In genomic region chrII:4701482-4702119, ce11 we compare ENCODE assay signal across 5 worm cellular contexts.
TF ChIP-seq lines count a peak whose summit lies in the region.
"Not testable (repeated sequence)": the region's sequence is repeated elsewhere in the genome, so short reads cannot be mapped to it uniquely, and the experiment has no call there.

TSS of gene unc-85 (plus strand) at chrII:4702069.

TF ChIP-seq in whole organism, L1 larva, 84 proteins besides CTCF, POLR2A, EP300 and RAD21 (continues in another document):
- TF ChIP-seq grh-1 (GFP tag; IDR thresholded peaks at IDR 0.05; lab: Robert Waterston, UW) (peak; percentile 84), snu-23 (GFP tag; optimal IDR thresholded peaks at IDR 0.05; lab: Kevin White, UChicago) (peak; percentile 76), unc-130 (tag; optimal IDR thresholded peaks at IDR 0.05; lab: Kevin White, UChicago) (peak; percentile 50), nhr-77 (tag; optimal IDR thresholded peaks at IDR 0.05; lab: Kevin White, UChicago) (peak; percentile 22), nhr-237 (tag; optimal IDR thresholded peaks at IDR 0.05; lab: Kevin White, UChicago) (peak; percentile 3), lin-15B (tag; optimal IDR thresholded peaks at IDR 0.05; lab: Kevin White, UChicago) (peak; percentile 71), nhr-90 (tag; optimal IDR thresholded peaks at IDR 0.05; lab: Kevin White, UChicago; ENCODE audit: poor library complexity) (peak; percentile 77), dsc-1 (tag; optimal IDR thresholded peaks at IDR 0.05; lab: Kevin White, UChicago) (peak; percentile 47), unc-86 (tag; optimal IDR thresholded peaks at IDR 0.05; lab: Kevin White, UChicago) (peak; percentile 63), isw-1 (GFP tag; IDR thresholded peaks at IDR 0.05; lab: Robert Waterston, UW) (peak; percentile 88), ceh-8 (GFP tag; optimal IDR thresholded peaks at IDR 0.05; lab: Kevin White, UChicago) (peak; percentile 19), jun-1 (tag; optimal IDR thresholded peaks at IDR 0.05; lab: Kevin White, UChicago) (peak; percentile 52), fkh-8 (tag; optimal IDR thresholded peaks at IDR 0.05; lab: Kevin White, UChicago) (peak; percentile 54), nhr-19 (GFP tag; conservative IDR thresholded peaks at IDR 0.05; lab: Robert Waterston, UW) (peak; percentile 94), ceh-88 (GFP tag; IDR thresholded peaks at IDR 0.05; lab: Robert Waterston, UW) (peak; percentile 77), mdl-1 (tag; optimal IDR thresholded peaks at IDR 0.05; lab: Kevin White, UChicago) (peak in 1 of 2 experiments; percentile 8), mab-9 (GFP tag; IDR thresholded peaks at IDR 0.05; lab: Robert Waterston, UW) (peak; percentile 69), lin-35 (GFP tag; optimal IDR thresholded peaks at IDR 0.05; lab: Kevin White, UChicago) (peak; percentile 43 to 80)

TF ChIP-seq in whole organism, L3 larva, 47 proteins besides CTCF, POLR2A, EP300 and RAD21:
- TF ChIP-seq nhr-43 (tag; optimal IDR thresholded peaks at IDR 0.05; lab: Kevin White, UChicago; ENCODE audit: poor library complexity, severe bottlenecking), result peak; percentile 46
- TF ChIP-seq tbx-2 (tag; optimal IDR thresholded peaks at IDR 0.05; lab: Kevin White, UChicago), result peak; percentile 32
- peak; percentile 33 for TF ChIP-seq snpc-4 (tag; optimal IDR thresholded peaks at IDR 0.05; lab: Kevin White, UChicago)
- TF ChIP-seq hmg-11 (tag; optimal IDR thresholded peaks at IDR 0.05; lab: Kevin White, UChicago), result peak; percentile 48
- TF ChIP-seq elt-2 (tag; optimal IDR thresholded peaks at IDR 0.05; lab: Kevin White, UChicago), result peak; percentile 67
- TF ChIP-seq lsy-12 (tag; optimal IDR thresholded peaks at IDR 0.05; lab: Kevin White, UChicago), result peak; percentile 94
- TF ChIP-seq nhr-23 (tag; optimal IDR thresholded peaks at IDR 0.05; lab: Kevin White, UChicago), result peak; percentile 21
- TF ChIP-seq R02D3.7 (tag; optimal IDR thresholded peaks at IDR 0.05; lab: Kevin White, UChicago), result peak; percentile 62
- peak; percentile 51 for TF ChIP-seq pha-4 (tag; optimal IDR thresholded peaks at IDR 0.05; lab: Kevin White, UChicago)
- TF ChIP-seq nhr-25 (tag; optimal IDR thresholded peaks at IDR 0.05; lab: Kevin White, UChicago), result peak; percentile 45
- TF ChIP-seq lin-15B (tag; optimal IDR thresholded peaks at IDR 0.05; lab: Kevin White, UChicago), result peak; percentile 80
- peak; percentile 78 for TF ChIP-seq nfya-1 (tag; optimal IDR thresholded peaks at IDR 0.05; lab: Kevin White, UChicago; ENCODE audit: insufficient read depth)
- peak; percentile 63 for TF ChIP-seq ceh-28 (tag; optimal IDR thresholded peaks at IDR 0.05; lab: Kevin White, UChicago)
- TF ChIP-seq lin-39 (tag; optimal IDR thresholded peaks at IDR 0.05; lab: Kevin White, UChicago), result peak; percentile 24

TF ChIP-seq in whole organism, early embryonic, 17 proteins besides CTCF, POLR2A, EP300 and RAD21:
- peak; percentile 25 for TF ChIP-seq hnd-1 (tag; optimal IDR thresholded peaks at IDR 0.05; lab: Kevin White, UChicago)
- TF ChIP-seq sea-1 (GFP tag; conservative IDR thresholded peaks at IDR 0.05; lab: Robert Waterston, UW), result peak; percentile 65; the same call in 1 of the 2 replicates
- peak; percentile 18 for TF ChIP-seq B0310.2 (tag; optimal IDR thresholded peaks at IDR 0.05; lab: Kevin White, UChicago)
- peak; percentile 44 for TF ChIP-seq aly-1 (tag; optimal IDR thresholded peaks at IDR 0.05; lab: Kevin White, UChicago)
- TF ChIP-seq ets-7 (tag; optimal IDR thresholded peaks at IDR 0.05; lab: Kevin White, UChicago), result peak; percentile 58
- peak; percentile 81 for TF ChIP-seq F13C5.2 (tag; optimal IDR thresholded peaks at IDR 0.05; lab: Kevin White, UChicago)
- peak; percentile 78 for TF ChIP-seq hmg-4 (GFP tag; optimal IDR thresholded peaks at IDR 0.05; lab: Kevin White, UChicago)
- TF ChIP-seq tbx-11 (GFP tag; IDR thresholded peaks at IDR 0.05; lab: Robert Waterston, UW), result peak; percentile 68
- peak; percentile 63 for TF ChIP-seq flt-1 (GFP tag; IDR thresholded peaks at IDR 0.05; lab: Robert Waterston, UW)
- TF ChIP-seq scrt-1 (GFP tag; IDR thresholded peaks at IDR 0.05; lab: Robert Waterston, UW), result peak; percentile 71
- peak; percentile 79 for TF ChIP-seq pes-1 (GFP tag; IDR thresholded peaks at IDR 0.05; lab: Robert Waterston, UW)
- TF ChIP-seq tbx-37 (GFP tag; conservative IDR thresholded peaks at IDR 0.05; lab: Robert Waterston, UW), result peak; percentile 45; the same call in 1 of the 2 replicates

TF ChIP-seq in whole organism, midembryonic, 9 proteins besides CTCF, POLR2A, EP300 and RAD21:
- peak; percentile 84 for TF ChIP-seq ztf-29 (GFP tag; IDR thresholded peaks at IDR 0.05; lab: Robert Waterston, UW)
- TF ChIP-seq flt-1 (GFP tag; IDR thresholded peaks at IDR 0.05; lab: Robert Waterston, UW), result peak; percentile 90
- peak; percentile 57; the same call in 1 of the 2 replicates for TF ChIP-seq ref-1 (GFP tag; conservative IDR thresholded peaks at IDR 0.05; lab: Robert Waterston, UW)
- peak; percentile 90 for TF ChIP-seq ztf-23 (GFP tag; IDR thresholded peaks at IDR 0.05; lab: Robert Waterston, UW)
- TF ChIP-seq med-1 (GFP tag; optimal IDR thresholded peaks at IDR 0.05; lab: Kevin White, UChicago; ENCODE audit: insufficient read depth), result peak; percentile 29
- peak; percentile 70; the same call in 1 of the 2 replicates for TF ChIP-seq tab-1 (GFP tag; IDR thresholded peaks at IDR 0.05; lab: Robert Waterston, UW)
- peak; percentile 18; the same call in 1 of the 2 replicates for TF ChIP-seq T22C8.4 (GFP tag; IDR thresholded peaks at IDR 0.05; lab: Robert Waterston, UW)
- TF ChIP-seq cog-1 (tag; optimal IDR thresholded peaks at IDR 0.05; lab: Kevin White, UChicago), result peak; percentile 30
- peak; percentile 71 for TF ChIP-seq klf-2 (GFP tag; conservative IDR thresholded peaks at IDR 0.05; lab: Robert Waterston, UW)

TF ChIP-seq in whole organism, young adult, 124 proteins besides CTCF, POLR2A, EP300 and RAD21 (continues in another document):
- not testable (repeated sequence) for TF ChIP-seq snpc-4 (GFP tag; optimal IDR thresholded peaks at IDR 0.05; lab: Kevin White, UChicago); rpc-1 (tag; optimal IDR thresholded peaks at IDR 0.05; lab: Kevin White, UChicago)
- TF ChIP-seq snpc-4 (tag; optimal IDR thresholded peaks at IDR 0.05; lab: Kevin White, UChicago) (peak; percentile 20 to 66 (median 58)), C17E4.6 (GFP tag; IDR thresholded peaks at IDR 0.05; lab: Robert Waterston, UW) (peak; percentile 98), ztf-28 (GFP tag; IDR thresholded peaks at IDR 0.05; lab: Robert Waterston, UW) (peak; percentile 98), C06A6.2 (GFP tag; conservative IDR thresholded peaks at IDR 0.05; lab: Robert Waterston, UW) (peak; percentile 98), snpc-3.4 (tag; optimal IDR thresholded peaks at IDR 0.05; lab: Kevin White, UChicago) (peak; percentile 84), Y79H2A.3 (GFP tag; conservative IDR thresholded peaks at IDR 0.05; lab: Robert Waterston, UW) (peak; percentile 89), madf-10 (tag; optimal IDR thresholded peaks at IDR 0.05; lab: Kevin White, UChicago) (peak; percentile 44), lin-26 (GFP tag; IDR thresholded peaks at IDR 0.05; lab: Robert Waterston, UW) (peak; percentile 79), ceh-91 (GFP tag; IDR thresholded peaks at IDR 0.05; lab: Robert Waterston, UW) (peak; percentile 100), bed-2 (GFP tag; IDR thresholded peaks at IDR 0.05; lab: Robert Waterston, UW) (peak; percentile 94), rcor-1 (GFP tag; IDR thresholded peaks at IDR 0.05; lab: Robert Waterston, UW) (peak; percentile 96), ZK185.1 (tag; optimal IDR thresholded peaks at IDR 0.05; lab: Kevin White, UChicago; ENCODE audit: poor library complexity, severe bottlenecking) (peak; percentile 32), egrh-3 (GFP tag; IDR thresholded peaks at IDR 0.05; lab: Robert Waterston, UW) (peak; percentile 85), F33H1.4 (GFP tag; IDR thresholded peaks at IDR 0.05; lab: Robert Waterston, UW) (peak; percentile 96), lin-35 (GFP tag; optimal IDR thresholded peaks at IDR 0.05; lab: Kevin White, UChicago) (peak; percentile 54 to 70 (median 60)), mcd-1 (GFP tag; IDR thresholded peaks at IDR 0.05; lab: Robert Waterston, UW) (peak; percentile 99), Y53G8AR.9 (GFP tag; conservative IDR thresholded peaks at IDR 0.05; lab: Robert Waterston, UW) (peak; percentile 94), attf-6 (GFP tag; IDR thresholded peaks at IDR 0.05; lab: Robert Waterston, UW) (peak; percentile 77), ztf-25 (GFP tag; IDR thresholded peaks at IDR 0.05; lab: Robert Waterston, UW) (peak; percentile 93), lir-1 (GFP tag; conservative IDR thresholded peaks at IDR 0.05; lab: Robert Waterston, UW) (peak; percentile 86), let-607 (tag; optimal IDR thresholded peaks at IDR 0.05; lab: Kevin White, UChicago) (peak in 1 of 2 experiments; percentile 74), F49E8.2 (tag; optimal IDR thresholded peaks at IDR 0.05; lab: Kevin White, UChicago; ENCODE audit: insufficient read depth) (peak; percentile 87), ceh-100 (GFP tag; IDR thresholded peaks at IDR 0.05; lab: Robert Waterston, UW) (peak; percentile 97), F37B4.10 (GFP tag; IDR thresholded peaks at IDR 0.05; lab: Robert Waterston, UW) (0 out of 2 replicates have a peak, but pooled peaks have one; percentile 69), hmg-20 (GFP tag; IDR thresholded peaks at IDR 0.05; lab: Robert Waterston, UW) (peak; percentile 74; the same call in 1 of the 2 replicates), F23B12.7 (tag; optimal IDR thresholded peaks at IDR 0.05; lab: Kevin White, UChicago; ENCODE audit: insufficient read depth) (peak; percentile 45), ceh-27 (GFP tag; optimal IDR thresholded peaks at IDR 0.05; lab: Kevin White, UChicago) (peak; percentile 70), unc-130 (GFP tag; optimal IDR thresholded peaks at IDR 0.05; lab: Kevin White, UChicago) (peak; percentile 56), Y67H2A.10 (GFP tag; conservative IDR thresholded peaks at IDR 0.05; lab: Robert Waterston, UW) (peak; percentile 91), dox-1 (GFP tag; IDR thresholded peaks at IDR 0.05; lab: Robert Waterston, UW) (peak; percentile 99), efl-1 (GFP tag; optimal IDR thresholded peaks at IDR 0.05; lab: Kevin White, UChicago) (peak; percentile 96), lin-40 (tag; optimal IDR thresholded peaks at IDR 0.05; lab: Kevin White, UChicago) (peak; percentile 82), B0336.3 (GFP tag; IDR thresholded peaks at IDR 0.05; lab: Robert Waterston, UW) (peak; percentile 69), hsf-1 (GFP tag; IDR thresholded peaks at IDR 0.05; lab: Robert Waterston, UW) (peak; percentile 95), nhr-80 (tag; optimal IDR thresholded peaks at IDR 0.05; lab: Kevin White, UChicago) (peak; percentile 57), xnd-1 (tag; optimal IDR thresholded peaks at IDR 0.05; lab: Kevin White, UChicago) (peak; percentile 88), zfh-2 (GFP tag; conservative IDR thresholded peaks at IDR 0.05; lab: Robert Waterston, UW) (peak; percentile 78), rpc-1 (optimal IDR thresholded peaks at IDR 0.05; lab: Kevin White, UChicago) (peak; percentile 35), B0019.2 (GFP tag; conservative IDR thresholded peaks at IDR 0.05; lab: Robert Waterston, UW) (peak; percentile 98)
